Fruit fly (Drosophila melanogaster) whole organism, adult: Measurements from ENCODE around the gene Lip2.

Experiments used
- Crg-1 ChIP-seq: fragments of 200-800 bp; sonication (Bioruptor generic); optimal IDR thresholded peaks from 2 replicates; lab custom pipeline; 2016; ENCODE audit warnings: missing biosample characterization, missing genetic modification characterization
- toe ChIP-seq: fragments of 200-800 bp; sonication (Bioruptor generic); optimal IDR thresholded peaks from 2 replicates; lab custom pipeline; 2016; ENCODE audit warnings: missing biosample characterization, missing genetic modification characterization

dm6 chr2L:10687009-10687793, 22.1 kb downstream of the Lip2 start, which contains the start of gene CG7296:
- no peak for TF ChIP-seq Crg-1 (GFP tag; lab: Kevin White, UChicago)
- no peak for TF ChIP-seq toe (GFP tag; lab: Kevin White, UChicago)
